Fruit fly (Drosophila melanogaster): Measurements from ENCODE around the gene Zw10.
A peak's percentile ranks its signal among the peaks of the same experiment; 100 is the strongest.

Zw10 gene

dm6 chrX:2619651-2620050 lies 15.7 kb downstream of the Zw10 start, which contains the start of the genes Tsp3A and Seipin (continued):
- TF ChIP-seq Opbp (GFP tag; IDR thresholded peaks at IDR 0.05; ENCODE audit: partially characterized antibody) (no peak; the same call in 2 of the 3 replicates), CG12391 (tag; optimal IDR thresholded peaks at IDR 0.05) (peak; percentile 77), Neu2 (GFP tag; optimal IDR thresholded peaks at IDR 0.05; ENCODE audit: borderline replicate concordance) (no peak), fru (optimal IDR thresholded peaks at IDR 0.05) (no peak), dan (GFP tag; IDR thresholded peaks at IDR 0.05) (peak; percentile 38; the same call in 1 of the 2 replicates), ato (GFP tag; IDR thresholded peaks at IDR 0.05; ENCODE audit: partially characterized antibody) (peak; percentile 54; the same call in 1 of the 2 replicates), CG6854 (GFP tag; optimal IDR thresholded peaks at IDR 0.05) (peak; percentile 86), CG18599 (GFP tag; optimal IDR thresholded peaks at IDR 0.05) (peak; percentile 96), CkIIα-i1 (GFP tag; IDR thresholded peaks at IDR 0.05) (0 out of 2 replicates have a peak, but pooled peaks have one; percentile 41), CG31388 (GFP tag; optimal IDR thresholded peaks at IDR 0.05) (peak; percentile 31), cg (GFP tag; optimal IDR thresholded peaks at IDR 0.05) (no peak), Lim3 (GFP tag; IDR thresholded peaks at IDR 0.05) (no peak), B-H2 (GFP tag; optimal IDR thresholded peaks at IDR 0.05) (peak; percentile 44), CG17385 (GFP tag; optimal IDR thresholded peaks at IDR 0.05) (no peak), PHDP (tag; optimal IDR thresholded peaks at IDR 0.05) (peak; percentile 83), CG4404 (GFP tag; IDR thresholded peaks at IDR 0.05) (peak; percentile 16; the same call in 1 of the 2 replicates), jigr1 (GFP tag; IDR thresholded peaks at IDR 0.05) (0 out of 3 replicates have a peak, but pooled peaks have one; percentile 32), ems (GFP tag; optimal IDR thresholded peaks at IDR 0.05) (peak; percentile 76), CG10274 (GFP tag; optimal IDR thresholded peaks at IDR 0.05) (peak; percentile 76), slbo (GFP tag; IDR thresholded peaks at IDR 0.05) (peak; percentile 93), CG16863 (GFP tag; optimal IDR thresholded peaks at IDR 0.05) (peak; percentile 66), CG10654 (GFP tag; optimal IDR thresholded peaks at IDR 0.05) (peak; percentile 79), Dp (GFP tag; optimal IDR thresholded peaks at IDR 0.05) (peak; percentile 28), CG10321 (GFP tag; IDR thresholded peaks at IDR 0.05) (peak; percentile 62; the same call in 1 of the 2 replicates), HmgZ (tag; optimal IDR thresholded peaks at IDR 0.05) (peak; percentile 88), CG11695 (GFP tag; IDR thresholded peaks at IDR 0.05) (peak; percentile 88), danr (GFP tag; IDR thresholded peaks at IDR 0.05) (peak; percentile 61), sr (GFP tag; IDR thresholded peaks at IDR 0.05) (peak; percentile 55; the same call in 2 of the 3 replicates), vfl (GFP tag; optimal IDR thresholded peaks at IDR 0.05) (peak; percentile 54), Nf-YA (GFP tag; IDR thresholded peaks at IDR 0.05) (peak; percentile 67), kay (GFP tag; optimal IDR thresholded peaks at IDR 0.05) (peak; percentile 66), Chrac-16 (GFP tag; optimal IDR thresholded peaks at IDR 0.05) (peak; percentile 73), YL-1 (GFP tag; optimal IDR thresholded peaks at IDR 0.05) (peak; percentile 25), Ada2b (GFP tag; IDR thresholded peaks at IDR 0.05) (peak; percentile 78), CG18764 (GFP tag; optimal IDR thresholded peaks at IDR 0.05) (no peak), MBD-R2 (GFP tag; IDR thresholded peaks at IDR 0.05) (peak; percentile 94), CG16815 (GFP tag; optimal IDR thresholded peaks at IDR 0.05) (peak; percentile 59), pros (GFP tag; optimal IDR thresholded peaks at IDR 0.05) (no peak), CG1024 (GFP tag; IDR thresholded peaks at IDR 0.05) (peak; percentile 77), Poxn (GFP tag; IDR thresholded peaks at IDR 0.05) (peak; percentile 41; the same call in 1 of the 2 replicates), pita (GFP tag; optimal IDR thresholded peaks at IDR 0.05) (no peak), CG4282 (GFP tag; optimal IDR thresholded peaks at IDR 0.05) (peak; percentile 8), CG1792 (GFP tag; optimal IDR thresholded peaks at IDR 0.05) (peak; percentile 74), caup (GFP tag; optimal IDR thresholded peaks at IDR 0.05; ENCODE audit: severe bottlenecking) (peak; percentile 89), cas (GFP tag; IDR thresholded peaks at IDR 0.05) (peak; percentile 81), zen (tag; optimal IDR thresholded peaks at IDR 0.05) (peak; percentile 38), H15 (GFP tag; IDR thresholded peaks at IDR 0.05) (peak; percentile 75), gcm (GFP tag; optimal IDR thresholded peaks at IDR 0.05) (peak; percentile 67), Abd-B (GFP tag; optimal IDR thresholded peaks at IDR 0.05) (peak; percentile 65), Atf6 (GFP tag; IDR thresholded peaks at IDR 0.05) (peak; percentile 89), Hmr (GFP tag; optimal IDR thresholded peaks at IDR 0.05) (peak; percentile 91)
